Fruit fly (Drosophila melanogaster) whole organism, prepupa: ENCODE measurements around the gene Ccz1.
A peak's percentile ranks its signal among the peaks of the same experiment; 100 is the strongest.

ENCODE experiments used
- Eip93F ChIP-seq: fragments of 200-800 bp; sonication (Bioruptor generic); optimal IDR thresholded peaks from 2 replicates; lab custom pipeline; 2016; ENCODE audit warnings: missing biosample characterization, mild to moderate bottlenecking, missing genetic modification characterization
- Sox102F ChIP-seq: fragments of 200-800 bp; sonication (Bioruptor generic); optimal IDR thresholded peaks from 2 replicates; lab custom pipeline; 2016; ENCODE audit warnings: missing biosample characterization, mild to moderate bottlenecking, missing genetic modification characterization
- dsx ChIP-seq: fragments of 200-800 bp; optimal IDR thresholded peaks from 3 replicates; lab custom pipeline; 2019; ENCODE audit warnings: missing biosample characterization, mild to moderate bottlenecking, missing genetic modification characterization, moderate library complexity; ENCODE audit not compliant: poor library complexity, severe bottlenecking
- svp ChIP-seq: fragments of 200-800 bp; sonication (Bioruptor generic); peaks from one replicate; lab custom pipeline; 2016; ENCODE audit warnings: missing biosample characterization, missing genetic modification characterization

DNA sequence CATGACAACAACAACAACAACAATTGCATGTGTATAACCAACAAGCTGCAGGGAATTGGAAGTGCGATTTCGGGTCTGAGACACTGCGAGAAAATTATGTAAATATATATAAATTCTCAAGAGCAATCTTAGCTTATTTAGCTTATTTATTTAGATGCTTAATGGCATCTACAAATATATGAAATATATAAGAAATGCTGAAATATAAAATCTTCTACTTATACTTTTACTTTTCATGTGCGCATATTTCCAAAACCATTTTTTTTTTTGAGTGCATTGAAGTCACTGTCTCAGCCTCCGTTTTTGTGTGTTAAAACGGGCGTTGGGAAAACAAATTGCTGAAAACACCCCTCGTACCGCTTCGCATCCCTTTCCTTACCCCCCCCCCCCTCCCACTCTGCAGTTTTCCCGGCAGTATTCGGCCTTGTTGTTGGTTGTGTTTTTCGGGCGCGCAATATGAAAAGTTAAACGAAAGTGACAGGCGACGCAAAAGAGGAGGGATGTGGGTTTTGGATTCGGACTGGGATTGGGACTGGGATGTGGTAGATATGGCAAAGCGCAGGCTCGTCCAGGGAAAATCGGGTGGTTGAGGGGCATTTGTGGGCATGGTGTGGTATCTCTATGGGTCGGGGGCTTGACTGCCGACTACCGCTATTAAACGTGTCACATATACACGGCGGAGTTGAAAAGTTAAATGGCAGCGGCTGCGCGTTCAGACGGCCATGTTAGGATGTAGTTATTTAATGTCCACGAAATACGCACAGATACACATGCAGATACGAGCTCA lies 43.6 kb downstream of the Ccz1 start:
- no peak for TF ChIP-seq Eip93F (GFP tag; lab: Kevin White, UChicago)
- TF ChIP-seq Sox102F = no peak
- TF ChIP-seq svp (GFP tag; lab: Kevin White, UChicago) = peak; percentile 57
- TF ChIP-seq dsx (GFP tag; lab: Kevin White, UChicago) = no peak
